Fruit fly (Drosophila melanogaster): Measurements from ENCODE around the gene CG15035.

Gene CG15035

dm6 chrX:7358496-7358895 lies 44.5 kb downstream of the CG15035 start, which contains the start of gene CG1999:
TSS of gene CG1999 (plus strand) at chrX:7358796.
- no peak for TF ChIP-seq pros (GFP tag; optimal IDR thresholded peaks at IDR 0.05)
- TF ChIP-seq fd102C (GFP tag; optimal IDR thresholded peaks at IDR 0.05) = no peak
- TF ChIP-seq tx (GFP tag; optimal IDR thresholded peaks at IDR 0.05) = no peak
- TF ChIP-seq org-1 (GFP tag; optimal IDR thresholded peaks at IDR 0.05) = no peak
- TF ChIP-seq ind (GFP tag; optimal IDR thresholded peaks at IDR 0.05) = no peak
- no peak for TF ChIP-seq CG4730 (GFP tag; IDR thresholded peaks at IDR 0.05)
- no peak for TF ChIP-seq run (tag; optimal IDR thresholded peaks at IDR 0.05)
- no peak for TF ChIP-seq gsb (GFP tag; IDR thresholded peaks at IDR 0.05)
- no peak for TF ChIP-seq CG10543 (GFP tag; optimal IDR thresholded peaks at IDR 0.05)
- TF ChIP-seq nerfin-2 (GFP tag; IDR thresholded peaks at IDR 0.05; ENCODE audit: partially characterized antibody) = no peak

All from whole organism, embryonic.